Fruit fly (Drosophila melanogaster): ENCODE results near the gene CG32236.

The CG32236 gene

dm6 chr3L:4687133-4687532 is 19.9 kb upstream of the CG32236 start, which contains the start of gene axo:
TSS of gene axo (minus strand) at chr3L:4687317.
- TF ChIP-seq acj6 (GFP tag; optimal IDR thresholded peaks at IDR 0.05) (no peak), svp (GFP tag) (peak; percentile 83), fkh (GFP tag; optimal IDR thresholded peaks at IDR 0.05) (peak; percentile 39), Eip78C (GFP tag) (peak; percentile 12)

- TF ChIP-seq CG11294 (GFP tag; IDR thresholded peaks at IDR 0.05) = no peak
- no peak for TF ChIP-seq Ets21C (GFP tag; optimal IDR thresholded peaks at IDR 0.05)
- no peak for TF ChIP-seq CG6276 (GFP tag; optimal IDR thresholded peaks at IDR 0.05)
- TF ChIP-seq Eip75B (GFP tag; optimal IDR thresholded peaks at IDR 0.05) = no peak
- no peak for TF ChIP-seq Hr38 (GFP tag; optimal IDR thresholded peaks at IDR 0.05)
- no peak for TF ChIP-seq eg (GFP tag; IDR thresholded peaks at IDR 0.05)
- TF ChIP-seq dsx (GFP tag; optimal IDR thresholded peaks at IDR 0.05; ENCODE audit: poor library complexity, severe bottlenecking) = no peak
These were observed 19.4 kb upstream of the CG32236 start for dm6 chr3L:4686609-4687008.

dm6 chr3L:4686050-4686449 is 18.9 kb upstream of the CG32236 start:
- no peak for TF ChIP-seq CG1621 (tag; optimal IDR thresholded peaks at IDR 0.05)
- peak; percentile 54 for TF ChIP-seq svp (GFP tag)
- peak; percentile 21 for TF ChIP-seq Eip78C (GFP tag)

- TF ChIP-seq CG11762 (GFP tag; optimal IDR thresholded peaks at IDR 0.05; ENCODE audit: insufficient read depth) = no peak
- no peak for TF ChIP-seq Eip93F (GFP tag; optimal IDR thresholded peaks at IDR 0.05)
- TF ChIP-seq CG6163 (GFP tag; IDR thresholded peaks at IDR 0.05) = no peak
- TF ChIP-seq CG34406 (GFP tag; optimal IDR thresholded peaks at IDR 0.05) = no peak
- TF ChIP-seq Eip75B (GFP tag; optimal IDR thresholded peaks at IDR 0.05) = no peak
- TF ChIP-seq Ets96B (tag; optimal IDR thresholded peaks at IDR 0.05) = no peak
- no peak for TF ChIP-seq Blimp-1 (GFP tag; optimal IDR thresholded peaks at IDR 0.05)
- TF ChIP-seq svp (GFP tag) = peak; percentile 80
- TF ChIP-seq CG7368 (GFP tag; optimal IDR thresholded peaks at IDR 0.05) = no peak
- TF ChIP-seq achi (GFP tag; optimal IDR thresholded peaks at IDR 0.05) = no peak
- TF ChIP-seq eg (GFP tag; IDR thresholded peaks at IDR 0.05) = no peak
- no peak for TF ChIP-seq CG1621 (tag; optimal IDR thresholded peaks at IDR 0.05)
- peak; percentile 66 for TF ChIP-seq Eip78C (GFP tag)
These were observed 17.6 kb upstream of the CG32236 start for dm6 chr3L:4684622-4685276.

dm6 chr3L:4679063-4679462 is 11.9 kb upstream of the CG32236 start:
- TF ChIP-seq CG6276 (GFP tag; optimal IDR thresholded peaks at IDR 0.05) = peak; percentile 6
- 0 out of 2 replicates have a peak, but pooled peaks have one; percentile 14 for TF ChIP-seq Gug (GFP tag; IDR thresholded peaks at IDR 0.05)
- no peak for TF ChIP-seq Eip93F (GFP tag; optimal IDR thresholded peaks at IDR 0.05)
- peak; percentile 35 for TF ChIP-seq CG3919 (GFP tag; optimal IDR thresholded peaks at IDR 0.05)
- TF ChIP-seq OdsH (GFP tag; optimal IDR thresholded peaks at IDR 0.05) = no peak
- no peak for TF ChIP-seq dsx (GFP tag; optimal IDR thresholded peaks at IDR 0.05; ENCODE audit: poor library complexity, severe bottlenecking)
- TF ChIP-seq topi (GFP tag; optimal IDR thresholded peaks at IDR 0.05) = peak; percentile 37
- TF ChIP-seq Ets96B (tag; optimal IDR thresholded peaks at IDR 0.05) = peak; percentile 41
- TF ChIP-seq CG3032 (tag; optimal IDR thresholded peaks at IDR 0.05) = no peak
- peak; percentile 45; the same call in 1 of the 3 replicates for TF ChIP-seq eg (GFP tag; IDR thresholded peaks at IDR 0.05)
- peak; percentile 8 for TF ChIP-seq cyc (GFP tag; optimal IDR thresholded peaks at IDR 0.05)
- peak; percentile 36 for TF ChIP-seq CG10669 (GFP tag; optimal IDR thresholded peaks at IDR 0.05)
- TF ChIP-seq spab (GFP tag; optimal IDR thresholded peaks at IDR 0.05) = peak; percentile 16
- TF ChIP-seq Eip78C (GFP tag) = peak; percentile 81
- TF ChIP-seq CG32006 (GFP tag; optimal IDR thresholded peaks at IDR 0.05) = peak; percentile 36
- 0 out of 3 replicates have a peak, but pooled peaks have one; percentile 18 for TF ChIP-seq CG8119 (GFP tag; IDR thresholded peaks at IDR 0.05)
- TF ChIP-seq CG34406 (GFP tag; optimal IDR thresholded peaks at IDR 0.05) = no peak
- peak in 1 of 2 experiments; percentile 42 for TF ChIP-seq ss (GFP tag; optimal IDR thresholded peaks at IDR 0.05)
- no peak for TF ChIP-seq Blimp-1 (GFP tag; optimal IDR thresholded peaks at IDR 0.05)
- TF ChIP-seq svp (GFP tag) = peak; percentile 63
- TF ChIP-seq acj6 (GFP tag; optimal IDR thresholded peaks at IDR 0.05) = no peak
- TF ChIP-seq Eip75B (GFP tag; optimal IDR thresholded peaks at IDR 0.05) = peak; percentile 53
- TF ChIP-seq CG10631 (GFP tag; optimal IDR thresholded peaks at IDR 0.05) = peak; percentile 36
- no peak for TF ChIP-seq CG6792 (GFP tag; optimal IDR thresholded peaks at IDR 0.05)
- TF ChIP-seq CG11762 (GFP tag; optimal IDR thresholded peaks at IDR 0.05; ENCODE audit: insufficient read depth) = peak; percentile 11
